Worm (Caenorhabditis elegans) whole organism, mixed stage, embryonic: ENCODE data around the gene F13H8.1.

ENCODE experiments used
- bed-3 ChIP-seq: fragments of 200-800 bp; sonication (Bioruptor generic); optimal IDR thresholded peaks from 3 replicates; lab custom pipeline; 2018; ENCODE audit warnings: mild to moderate bottlenecking, missing genetic modification characterization, moderate library complexity, missing compliant biosample characterization
- cnd-1 ChIP-seq: fragments of 200-800 bp; sonication (Bioruptor generic); optimal IDR thresholded peaks from 2 replicates; lab custom pipeline; 2018; ENCODE audit warnings: mild to moderate bottlenecking, missing genetic modification characterization, missing compliant biosample characterization
- lin-32 ChIP-seq: fragments of 200-800 bp; sonication (Bioruptor generic); optimal IDR thresholded peaks from 2 replicates; lab custom pipeline; 2018; ENCODE audit warnings: mild to moderate bottlenecking, missing genetic modification characterization, missing compliant biosample characterization
- lsy-2 ChIP-seq: fragments of 150-350 bp; optimal IDR thresholded peaks from 2 replicates; lab custom pipeline; 2014; ENCODE audit warnings: missing biosample characterization, missing genetic modification characterization
- nhr-28 ChIP-seq: fragments of 150-350 bp; optimal IDR thresholded peaks from 2 replicates; lab custom pipeline; 2014; ENCODE audit warnings: missing biosample characterization, missing genetic modification characterization
- nhr-76 ChIP-seq: sonication (generic microtip); optimal IDR thresholded peaks from 2 replicates; lab custom pipeline; 2017; ENCODE audit warnings: missing biosample characterization, missing genetic modification characterization
- snpc-4 ChIP-seq: fragments of 150-350 bp; optimal IDR thresholded peaks from 2 replicates; lab custom pipeline; 2014; ENCODE audit warnings: missing biosample characterization, missing genetic modification characterization
- ztf-11 ChIP-seq: fragments of 150-350 bp; optimal IDR thresholded peaks from 2 replicates; lab custom pipeline; 2014; ENCODE audit warnings: missing biosample characterization, missing genetic modification characterization

- TF ChIP-seq bed-3 (GFP tag; lab: Kevin White, UChicago), result no peak
- no peak for TF ChIP-seq ztf-11 (tag; lab: Kevin White, UChicago)
- TF ChIP-seq lin-32 (GFP tag; lab: Kevin White, UChicago), result no peak
- no peak for TF ChIP-seq nhr-76 (tag; lab: Kevin White, UChicago)
- no peak for TF ChIP-seq snpc-4
- no peak for TF ChIP-seq cnd-1 (tag; lab: Kevin White, UChicago)
- TF ChIP-seq lsy-2 (tag; lab: Kevin White, UChicago), result no peak
- TF ChIP-seq nhr-28 (tag; lab: Kevin White, UChicago), result no peak
These were observed 41.4 kb upstream of the F13H8.1 start, which contains the start of gene T24H7.8 for ce11 chrII:6241758-6242157.
